Fruit fly (Drosophila melanogaster) whole organism, embryonic: ENCODE measurements around the gene gry.

ENCODE experiments used
- ATbp ChIP-seq: fragments of 200-800 bp; sonication (Bioruptor generic); optimal IDR thresholded peaks from 2 replicates; lab custom pipeline; 2017; ENCODE audit warnings: missing biosample characterization, mild to moderate bottlenecking, missing genetic modification characterization, missing genetic modification reagents
- Awh ChIP-seq: fragments of 200-800 bp; sonication (Bioruptor generic); IDR thresholded peaks from 2 replicates; pipeline ENCODE4, ENCODE4 v1.3.6; 2022; ENCODE audit warnings: missing biosample characterization, missing genetic modification characterization
- BEAF-32 ChIP-seq: fragments of 200-800 bp; sonication (Bioruptor generic); optimal IDR thresholded peaks from 3 replicates; lab custom pipeline; 2017; ENCODE audit warnings: missing biosample characterization, missing genetic modification characterization, mild to moderate bottlenecking, moderate library complexity, missing genetic modification reagents
- CG10147 ChIP-seq: fragments of 200-800 bp; sonication (Bioruptor generic); optimal IDR thresholded peaks from 2 replicates; lab custom pipeline; 2019; ENCODE audit warnings: missing biosample characterization, mild to moderate bottlenecking, missing genetic modification characterization, moderate library complexity
- CG10267 ChIP-seq: fragments of 200-800 bp; sonication (Bioruptor generic); optimal IDR thresholded peaks from 2 replicates; lab custom pipeline; 2018; ENCODE audit warnings: missing biosample characterization, mild to moderate bottlenecking, missing genetic modification characterization, moderate library complexity
- CG10274 ChIP-seq: fragments of 200-800 bp; sonication (Bioruptor generic); optimal IDR thresholded peaks from 3 replicates; lab custom pipeline; 2017; ENCODE audit warnings: missing biosample characterization, mild to moderate bottlenecking, missing genetic modification characterization
- CG10959 ChIP-seq: fragments of 200-800 bp; sonication (Bioruptor generic); IDR thresholded peaks from 2 replicates; pipeline ENCODE4 v1.3.6; 2022; ENCODE audit warnings: missing biosample characterization, missing genetic modification characterization
- CG14710 ChIP-seq: fragments of 200-800 bp; sonication (Bioruptor generic); optimal IDR thresholded peaks from 3 replicates; lab custom pipeline; 2019; ENCODE audit warnings: missing biosample characterization, mild to moderate bottlenecking, missing genetic modification characterization, moderate library complexity
- CG1602 ChIP-seq: fragments of 200-800 bp; sonication (Bioruptor generic); optimal IDR thresholded peaks from 3 replicates; lab custom pipeline; 2016; ENCODE audit warnings: missing biosample characterization, missing genetic modification characterization
- CG1603 ChIP-seq: fragments of 200-800 bp; sonication (Bioruptor generic); optimal IDR thresholded peaks from 2 replicates; lab custom pipeline; 2019; ENCODE audit warnings: missing biosample characterization, mild to moderate bottlenecking, missing genetic modification characterization, moderate library complexity
- CG2129 ChIP-seq: fragments of 200-800 bp; sonication (Bioruptor generic); IDR thresholded peaks from 2 replicates; pipeline ENCODE4 v1.3.6; 2022; ENCODE audit warnings: missing biosample characterization, missing genetic modification characterization; ENCODE audit not compliant: partially characterized antibody
- CG3847 ChIP-seq: fragments of 200-800 bp; sonication (Bioruptor generic); IDR thresholded peaks from 2 replicates; pipeline ENCODE4 v1.3.6; 2022; ENCODE audit warnings: missing biosample characterization, missing genetic modification characterization
- CG4730 ChIP-seq: fragments of 200-800 bp; sonication (Bioruptor generic); IDR thresholded peaks from 2 replicates; pipeline ENCODE4 v1.3.6; 2022; ENCODE audit warnings: missing biosample characterization, missing genetic modification characterization
- CG6683 ChIP-seq: fragments of 200-800 bp; sonication (Bioruptor generic); optimal IDR thresholded peaks from 2 replicates; lab custom pipeline; 2017; ENCODE audit warnings: missing biosample characterization, mild to moderate bottlenecking, missing genetic modification characterization, missing genetic modification reagents
- CG7556 ChIP-seq: fragments of 200-800 bp; sonication (Bioruptor generic); optimal IDR thresholded peaks from 2 replicates; lab custom pipeline; 2017; ENCODE audit warnings: missing biosample characterization, mild to moderate bottlenecking, missing genetic modification characterization
- CG8089 ChIP-seq: fragments of 200-800 bp; sonication (Bioruptor generic); optimal IDR thresholded peaks from 3 replicates; lab custom pipeline; 2016; ENCODE audit warnings: missing biosample characterization, missing genetic modification characterization
- CG8281 ChIP-seq: fragments of 200-800 bp; sonication (Bioruptor generic); optimal IDR thresholded peaks from 2 replicates; lab custom pipeline; 2018; ENCODE audit warnings: missing biosample characterization, mild to moderate bottlenecking, missing genetic modification characterization, moderate library complexity
- CG8924 ChIP-seq: fragments of 200-800 bp; optimal IDR thresholded peaks from 3 replicates; lab custom pipeline; 2019; ENCODE audit warnings: missing biosample characterization, mild to moderate bottlenecking, missing genetic modification characterization, moderate library complexity
- CG9727 ChIP-seq: fragments of 200-800 bp; sonication (Bioruptor generic); optimal IDR thresholded peaks from 3 replicates; lab custom pipeline; 2017; ENCODE audit warnings: missing biosample characterization, mild to moderate bottlenecking, missing genetic modification characterization
- Doc3 ChIP-seq: fragments of 200-800 bp; sonication (Bioruptor generic); IDR thresholded peaks from 3 replicates; pipeline ENCODE4 v1.3.6; 2022; ENCODE audit warnings: missing biosample characterization, missing genetic modification characterization; ENCODE audit not compliant: partially characterized antibody
- Dref ChIP-seq: fragments of 200-800 bp; sonication (Bioruptor generic); IDR thresholded peaks from 2 replicates; pipeline ENCODE4 v1.3.6; 2022; ENCODE audit warnings: missing biosample characterization, missing genetic modification characterization
- Fer1 ChIP-seq: fragments of 200-800 bp; sonication (Bioruptor generic); optimal IDR thresholded peaks from 2 replicates; lab custom pipeline; 2017; ENCODE audit warnings: missing biosample characterization, mild to moderate bottlenecking, missing genetic modification characterization
- MESR4 ChIP-seq: fragments of 200-800 bp; sonication (Bioruptor generic); optimal IDR thresholded peaks from 2 replicates; lab custom pipeline; 2018; ENCODE audit warnings: missing biosample characterization, mild to moderate bottlenecking, missing genetic modification characterization, moderate library complexity
- Side ChIP-seq: fragments of 200-800 bp; sonication (Bioruptor generic); optimal IDR thresholded peaks from 2 replicates; lab custom pipeline; 2016; ENCODE audit warnings: missing biosample characterization, missing genetic modification characterization
- YL-1 ChIP-seq: fragments of 200-800 bp; sonication (Bioruptor generic); optimal IDR thresholded peaks from 3 replicates; lab custom pipeline; 2017; ENCODE audit warnings: missing biosample characterization, mild to moderate bottlenecking, missing genetic modification characterization
- amos ChIP-seq: fragments of 200-800 bp; sonication (Bioruptor generic); IDR thresholded peaks from 2 replicates; pipeline ENCODE4 v1.3.6; 2022; ENCODE audit warnings: missing biosample characterization, missing genetic modification characterization; ENCODE audit not compliant: partially characterized antibody
- bigmax ChIP-seq: fragments of 200-800 bp; sonication (Bioruptor generic); optimal IDR thresholded peaks from 2 replicates; lab custom pipeline; 2018; ENCODE audit warnings: missing biosample characterization, mild to moderate bottlenecking, missing genetic modification characterization
- chinmo ChIP-seq: fragments of 200-800 bp; sonication (Bioruptor generic); IDR thresholded peaks from 4 replicates; pipeline ENCODE4 v1.3.6; 2022; ENCODE audit warnings: missing biosample characterization, missing genetic modification characterization; ENCODE audit not compliant: partially characterized antibody
- danr ChIP-seq: fragments of 200-800 bp; sonication (Bioruptor generic); IDR thresholded peaks from 2 replicates; pipeline ENCODE4 v1.3.6; 2022; ENCODE audit warnings: missing biosample characterization, missing genetic modification characterization
- dmrt11E ChIP-seq: fragments of 200-800 bp; sonication (Bioruptor generic); optimal IDR thresholded peaks from 3 replicates; lab custom pipeline; 2018; ENCODE audit warnings: missing biosample characterization, mild to moderate bottlenecking, missing genetic modification characterization, moderate library complexity
- exex ChIP-seq: fragments of 200-800 bp; sonication (Bioruptor generic); optimal IDR thresholded peaks from 4 replicates; lab custom pipeline; 2018; ENCODE audit warnings: missing biosample characterization, mild to moderate bottlenecking, missing genetic modification characterization, moderate library complexity
- hbn ChIP-seq: fragments of 200-800 bp; sonication (Bioruptor generic); IDR thresholded peaks from 2 replicates; pipeline ENCODE4 v1.3.6; 2022; ENCODE audit warnings: missing biosample characterization, missing genetic modification characterization; ENCODE audit not compliant: partially characterized antibody
- ken ChIP-seq: fragments of 200-800 bp; sonication (Bioruptor generic); IDR thresholded peaks from 3 replicates; pipeline ENCODE4 v1.3.6; 2022; ENCODE audit warnings: missing biosample characterization, missing genetic modification characterization
- lilli ChIP-seq: fragments of 200-800 bp; sonication (Bioruptor generic); optimal IDR thresholded peaks from 3 replicates; lab custom pipeline; 2016; ENCODE audit warnings: missing biosample characterization, missing genetic modification characterization
- lola ChIP-seq, 3 experiments: fragments of >200 bp in 2 of 3; fragments of 200-800 bp in 1 of 3; sonication (Bioruptor generic) in 1 of 3; optimal IDR thresholded peaks; 2 replicates each; lab custom pipeline; 2017 to 2019; ENCODE audit warnings: missing biosample characterization in 3 of 3, missing genetic modification characterization in 3 of 3, mild to moderate bottlenecking in 1 of 3, moderate library complexity in 1 of 3
- nerfin-1 ChIP-seq: fragments of 200-800 bp; sonication (Bioruptor generic); optimal IDR thresholded peaks from 3 replicates; lab custom pipeline; 2019; ENCODE audit warnings: missing biosample characterization, mild to moderate bottlenecking, missing genetic modification characterization, moderate library complexity
- nom ChIP-seq: fragments of 200-800 bp; sonication (Bioruptor generic); optimal IDR thresholded peaks from 2 replicates; lab custom pipeline; 2017; ENCODE audit warnings: missing biosample characterization, missing genetic modification characterization, mild to moderate bottlenecking, moderate library complexity, missing genetic modification reagents
- pan ChIP-seq, 4 experiments: fragments of >200 bp in 3 of 4; fragments of 200-800 bp in 1 of 4; sonication (Bioruptor generic) in 1 of 4; optimal IDR thresholded peaks in 3 of 4; IDR thresholded peaks in 1 of 4; 2 replicates each; pipeline versions ENCODE4 v1.3.6 to Lab custom; 2017 to 2022; ENCODE audit warnings: missing biosample characterization in 2 of 4, missing genetic modification characterization in 2 of 4, mixed read lengths in 1 of 4
- prd ChIP-seq, 3 experiments: fragments of >200 bp in 2 of 3; fragments of 200-800 bp in 1 of 3; sonication (Bioruptor generic) in 1 of 3; optimal IDR thresholded peaks in 2 of 3; IDR thresholded peaks in 1 of 3; 2 replicates in 2 of 3; 3 replicates in 1 of 3; pipeline versions ENCODE4 v1.3.6 to Lab custom; 2017 to 2022; ENCODE audit warnings: missing biosample characterization in 1 of 3, missing genetic modification characterization in 1 of 3
- row ChIP-seq: fragments of 200-800 bp; sonication (Bioruptor generic); IDR thresholded peaks from 3 replicates; pipeline ENCODE4 v1.3.6; 2022; ENCODE audit warnings: missing biosample characterization, missing genetic modification characterization
- stwl ChIP-seq: fragments of 200-800 bp; sonication (Bioruptor generic); optimal IDR thresholded peaks from 3 replicates; lab custom pipeline; 2018; ENCODE audit warnings: missing biosample characterization, mild to moderate bottlenecking, missing genetic modification characterization, moderate library complexity
- sug ChIP-seq: fragments of 200-800 bp; optimal IDR thresholded peaks from 2 replicates; lab custom pipeline; 2019; ENCODE audit warnings: missing biosample characterization, mild to moderate bottlenecking, missing genetic modification characterization, moderate library complexity
- trem ChIP-seq: fragments of 200-800 bp; optimal IDR thresholded peaks from 3 replicates; lab custom pipeline; 2019; ENCODE audit warnings: missing biosample characterization, mild to moderate bottlenecking, missing genetic modification characterization, moderate library complexity
- vfl ChIP-seq: fragments of 200-800 bp; sonication (Bioruptor generic); optimal IDR thresholded peaks from 2 replicates; lab custom pipeline; 2016; ENCODE audit warnings: missing biosample characterization, missing genetic modification characterization
- wor ChIP-seq: fragments of 200-800 bp; sonication (Bioruptor generic); IDR thresholded peaks from 2 replicates; pipeline ENCODE4 v1.3.6; 2022; ENCODE audit warnings: missing biosample characterization, missing genetic modification characterization

Gene gry

DNA sequence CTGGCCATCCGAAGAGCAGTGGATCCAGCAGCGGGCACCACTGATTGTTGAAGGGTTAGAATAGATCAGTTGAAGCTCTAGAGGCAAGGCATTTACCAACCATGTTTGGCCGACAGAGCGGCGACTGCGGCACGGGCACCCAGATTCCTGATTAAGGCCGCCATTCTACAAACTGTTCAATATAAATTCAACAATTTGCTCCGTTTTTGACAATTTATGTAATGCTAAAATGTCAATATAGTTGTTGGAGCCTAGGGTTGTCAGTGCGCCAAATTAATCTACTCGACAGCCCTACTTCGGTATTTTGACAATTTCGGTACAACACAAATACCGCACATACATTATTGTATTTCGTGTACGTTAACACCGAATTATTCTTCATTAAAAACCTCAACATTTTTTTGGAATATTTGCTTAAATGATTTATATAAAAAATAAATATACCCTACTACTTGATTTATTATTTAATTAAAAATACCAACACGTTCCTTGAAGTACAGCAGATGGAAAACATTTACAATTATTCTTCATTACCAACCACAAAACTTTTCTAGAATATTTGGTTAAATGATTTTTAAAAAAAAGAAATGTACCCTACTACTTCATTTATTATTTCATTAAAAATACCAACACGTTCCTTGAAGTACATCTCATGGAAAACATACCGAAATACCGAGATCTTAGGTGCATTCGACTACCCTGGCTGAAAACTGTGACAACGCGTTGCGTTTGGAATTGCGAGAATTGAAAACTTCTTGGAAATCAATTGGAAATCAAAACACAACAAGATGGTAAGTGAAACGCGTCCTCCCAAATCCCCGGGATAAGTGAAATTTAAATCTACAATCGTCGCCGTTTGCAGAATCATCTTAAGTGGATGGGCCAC lies 39.3 kb upstream of the gry start, which contains the start of the genes ND-30 and CG15812 (continued):
- TF ChIP-seq bigmax (GFP tag; lab: Kevin White, UChicago): no peak
- TF ChIP-seq pan (optimal IDR thresholded peaks at IDR 0.05; lab: Kevin White, UChicago): no peak
- TF ChIP-seq pan (GFP tag; optimal IDR thresholded peaks at IDR 0.05 in 1 of 2, IDR thresholded peaks at IDR 0.05 in 1 of 2): no peak
- TF ChIP-seq CG1602 (GFP tag; lab: Kevin White, UChicago): peak; percentile 45
- TF ChIP-seq amos (GFP tag; lab: Robert Waterston, UW): peak; percentile 7; the same call in 1 of the 2 replicates
- TF ChIP-seq lola (GFP tag; optimal IDR thresholded peaks at IDR 0.05; lab: Kevin White, UChicago): peak in 1 of 3 experiments; percentile 51
- TF ChIP-seq dmrt11E (tag; lab: Kevin White, UChicago): peak; percentile 40
- TF ChIP-seq sug (tag; lab: Kevin White, UChicago): peak; percentile 30
- peak; percentile 11 for TF ChIP-seq lilli (GFP tag; lab: Kevin White, UChicago)
- TF ChIP-seq CG14710 (tag; lab: Kevin White, UChicago): peak; percentile 51
- TF ChIP-seq CG3847 (GFP tag; lab: Robert Waterston, UW): 0 out of 2 replicates have a peak, but pooled peaks have one; percentile 5
- TF ChIP-seq wor (GFP tag; lab: Robert Waterston, UW): no peak
- TF ChIP-seq chinmo (GFP tag; lab: Robert Waterston, UW): 0 out of 4 replicates have a peak, but pooled peaks have one; percentile 29
- TF ChIP-seq prd (optimal IDR thresholded peaks at IDR 0.05; lab: Kevin White, UChicago): no peak
- 0 out of 3 replicates have a peak, but pooled peaks have one; percentile 12 for TF ChIP-seq prd (GFP tag; IDR thresholded peaks at IDR 0.05; lab: Robert Waterston, UW)
- no peak for TF ChIP-seq Awh (GFP tag; lab: Robert Waterston, UW)
- TF ChIP-seq CG10959 (GFP tag; lab: Robert Waterston, UW): no peak
- TF ChIP-seq CG7556 (GFP tag; lab: Kevin White, UChicago): peak; percentile 24
- TF ChIP-seq CG8281: peak; percentile 60
- peak; percentile 51 for TF ChIP-seq CG8924
- peak; percentile 20 for TF ChIP-seq BEAF-32

dm6 chr3L:3161968-3162367 lies 36.9 kb upstream of the gry start, which contains the start of gene rasp:
Gene rasp (plus strand): TSS chr3L:3162180.
- TF ChIP-seq vfl (no peak), CG6683 (GFP tag; lab: Kevin White, UChicago) (no peak), hbn (GFP tag; lab: Robert Waterston, UW) (peak; percentile 55), trem (peak; percentile 11), CG8089 (GFP tag; lab: Kevin White, UChicago) (no peak), stwl (tag; lab: Kevin White, UChicago) (peak; percentile 33), row (GFP tag; lab: Robert Waterston, UW) (0 out of 3 replicates have a peak, but pooled peaks have one; percentile 16), Doc3 (GFP tag; lab: Robert Waterston, UW) (0 out of 3 replicates have a peak, but pooled peaks have one; percentile 38), MESR4 (GFP tag; lab: Kevin White, UChicago) (peak; percentile 48), CG2129 (GFP tag; lab: Robert Waterston, UW) (peak; percentile 47), Side (GFP tag; lab: Kevin White, UChicago) (no peak), CG1603 (peak; percentile 21), ken (no peak), ATbp (GFP tag; lab: Kevin White, UChicago) (no peak), CG10267 (tag; lab: Kevin White, UChicago) (no peak), Dref (GFP tag; lab: Robert Waterston, UW) (peak; percentile 56), CG10274 (GFP tag; lab: Kevin White, UChicago) (no peak), nerfin-1 (tag; lab: Kevin White, UChicago) (peak; percentile 34), CG4730 (GFP tag; lab: Robert Waterston, UW) (no peak), exex (no peak), amos (GFP tag; lab: Robert Waterston, UW) (peak; percentile 48), danr (GFP tag; lab: Robert Waterston, UW) (no peak), CG10147 (GFP tag; lab: Kevin White, UChicago) (no peak), nom (no peak), YL-1 (GFP tag; lab: Kevin White, UChicago) (peak; percentile 34), Fer1 (GFP tag; lab: Kevin White, UChicago) (no peak), CG9727 (GFP tag; lab: Kevin White, UChicago) (no peak)
